Worm (Caenorhabditis elegans): ENCODE data around the gene T28A11.19.

T28A11.19 gene

DNA sequence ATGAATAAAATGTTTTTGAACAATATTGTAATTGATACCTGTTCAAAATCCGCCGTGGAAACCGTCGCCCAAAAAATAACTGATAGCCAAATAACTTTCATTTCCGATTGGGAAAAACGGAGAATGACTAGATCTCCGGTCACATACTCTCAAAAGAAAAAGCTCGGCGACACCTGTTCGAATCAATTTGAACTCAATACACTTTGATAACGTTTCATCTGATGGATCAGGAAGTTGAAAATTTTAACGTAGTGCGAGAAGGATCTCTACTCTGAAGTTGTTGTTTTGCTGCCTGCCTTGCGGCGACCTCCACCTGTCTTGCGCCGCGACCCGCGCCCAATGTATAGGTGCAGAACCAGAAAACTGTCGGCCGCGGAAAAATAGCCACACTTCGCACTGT lies 3.8 kb upstream of the T28A11.19 start, which contains the start of gene T28A11.20:
Gene T28A11.20 (minus strand): TSS at position 101 of the 400 bp plus-strand sequence.
- TF ChIP-seq ceh-83 (GFP tag; optimal IDR thresholded peaks at IDR 0.05) (no peak), elt-3 (tag; optimal IDR thresholded peaks at IDR 0.05) (no peak), unc-62 (GFP tag; optimal IDR thresholded peaks at IDR 0.05) (no peak)

DNA sequence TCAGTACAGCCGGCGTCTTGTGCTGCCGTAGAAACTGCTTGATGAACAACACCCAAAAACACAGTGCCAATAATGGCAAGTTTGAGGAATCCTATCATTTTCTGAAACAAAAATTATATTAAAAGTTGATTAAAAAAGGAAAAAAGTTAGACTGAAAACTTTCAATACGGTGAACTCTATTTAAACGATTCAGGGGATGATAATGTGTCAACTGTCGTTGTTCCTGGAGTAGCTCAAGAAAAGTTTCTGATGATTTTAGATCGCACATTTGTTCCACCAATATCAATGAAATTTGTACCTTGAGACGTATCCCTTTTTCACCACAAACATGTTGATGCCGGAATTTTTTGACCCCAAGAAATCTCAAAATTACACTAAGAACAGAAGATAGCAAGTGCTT lies 1.4 kb downstream of the T28A11.19 start, which contains the start of gene T28A11.18:
Gene T28A11.18 (minus strand): TSS at position 101 of the 400 bp plus-strand sequence.
- TF ChIP-seq lin-32 (GFP tag; optimal IDR thresholded peaks at IDR 0.05), result no peak
- no peak for TF ChIP-seq unc-120 (tag; optimal IDR thresholded peaks at IDR 0.05; ENCODE audit: poor library complexity, severe bottlenecking)
- TF ChIP-seq ham-2 (GFP tag; optimal IDR thresholded peaks at IDR 0.05), result no peak
- TF ChIP-seq tbx-8 (GFP tag; optimal IDR thresholded peaks at IDR 0.05), result no peak
- no peak for TF ChIP-seq elt-3 (tag; optimal IDR thresholded peaks at IDR 0.05)
- no peak for TF ChIP-seq ces-1 (GFP tag; optimal IDR thresholded peaks at IDR 0.05)
- TF ChIP-seq cnd-1 (tag; optimal IDR thresholded peaks at IDR 0.05), result no peak

- TF ChIP-seq nhr-2 (tag; optimal IDR thresholded peaks at IDR 0.05) (no peak), nhr-76 (tag; optimal IDR thresholded peaks at IDR 0.05) (no peak), cnd-1 (tag; optimal IDR thresholded peaks at IDR 0.05) (no peak), drap-1 (GFP tag; optimal IDR thresholded peaks at IDR 0.05) (no peak), ham-2 (GFP tag; optimal IDR thresholded peaks at IDR 0.05) (no peak), ces-1 (GFP tag; optimal IDR thresholded peaks at IDR 0.05) (no peak), lsy-2 (tag; optimal IDR thresholded peaks at IDR 0.05) (no peak), flh-1 (GFP tag; optimal IDR thresholded peaks at IDR 0.05) (no peak), hlh-1 (tag; optimal IDR thresholded peaks at IDR 0.05) (no peak), lin-32 (GFP tag; optimal IDR thresholded peaks at IDR 0.05) (no peak), mab-5 (tag; optimal IDR thresholded peaks at IDR 0.05) (no peak), nhr-237 (tag; optimal IDR thresholded peaks at IDR 0.05) (no peak), nhr-28 (tag; optimal IDR thresholded peaks at IDR 0.05) (no peak), zip-8 (tag; optimal IDR thresholded peaks at IDR 0.05) (no peak), mep-1 (tag; optimal IDR thresholded peaks at IDR 0.05) (no peak)
These were observed 3.1 kb downstream of the T28A11.19 start, which contains the start of gene T28A11.17 for ce11 chrV:3266189-3266588. Gene T28A11.17 (minus strand): TSS chrV:3266289.

DNA sequence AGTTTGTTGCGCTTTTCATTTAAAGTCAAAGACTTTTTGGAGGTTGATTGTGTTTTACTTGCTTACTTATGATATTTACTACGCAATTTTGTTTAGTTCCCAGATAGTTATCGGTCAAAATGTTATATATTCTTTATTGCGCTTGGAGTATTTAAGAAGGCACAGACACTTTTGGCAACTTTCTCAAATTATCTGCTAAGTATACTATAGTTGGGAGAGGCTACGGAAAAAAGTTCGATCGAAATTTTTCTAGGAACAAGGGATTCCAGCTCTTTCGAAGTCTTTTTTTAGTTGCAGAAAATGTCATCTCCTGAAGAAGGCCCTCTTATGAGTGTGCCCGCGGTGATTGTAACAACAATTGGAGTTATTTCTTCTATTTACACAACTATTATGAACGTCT lies 9.2 kb downstream of the T28A11.19 start, which contains the start of gene srbc-5:
Gene srbc-5 (plus strand): TSS at position 301 of the 400 bp plus-strand sequence.
- no peak for TF ChIP-seq zip-8 (tag; optimal IDR thresholded peaks at IDR 0.05)
- no peak for TF ChIP-seq ztf-11 (tag; optimal IDR thresholded peaks at IDR 0.05)
- no peak for TF ChIP-seq nhr-12 (tag; optimal IDR thresholded peaks at IDR 0.05)
- no peak for TF ChIP-seq nhr-2 (tag; optimal IDR thresholded peaks at IDR 0.05)
- no peak for TF ChIP-seq snpc-4 (tag; optimal IDR thresholded peaks at IDR 0.05)
- TF ChIP-seq sem-2 (GFP tag; optimal IDR thresholded peaks at IDR 0.05), result no peak
- no peak for TF ChIP-seq pha-4 (tag; optimal IDR thresholded peaks at IDR 0.05)
- no peak for TF ChIP-seq M03D4.4 (tag; optimal IDR thresholded peaks at IDR 0.05)
- TF ChIP-seq bed-3 (GFP tag; optimal IDR thresholded peaks at IDR 0.05), result no peak
- TF ChIP-seq lin-32 (GFP tag; optimal IDR thresholded peaks at IDR 0.05), result no peak

DNA sequence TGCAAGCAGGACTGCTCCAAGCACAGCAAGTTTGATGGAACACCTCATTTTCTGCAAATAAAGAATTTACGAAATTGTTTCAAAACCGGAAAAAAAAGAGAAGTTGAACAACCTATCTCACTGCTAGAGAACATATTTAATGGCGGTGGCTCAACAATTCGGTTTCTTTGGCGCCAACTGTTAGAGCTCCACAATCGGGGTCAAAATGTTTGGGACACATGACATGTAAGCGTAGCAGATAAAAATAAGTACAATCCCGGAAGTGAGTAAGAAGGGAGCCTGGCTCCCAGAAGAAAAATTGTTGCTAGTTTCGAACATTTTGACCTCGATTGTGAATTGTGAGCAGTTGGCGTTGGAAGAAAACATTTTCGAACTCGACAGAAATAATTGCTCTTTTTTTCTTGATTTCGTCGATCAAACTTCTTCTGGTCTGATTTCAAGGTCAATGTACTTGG lies 10.1 kb downstream of the T28A11.19 start, which contains the start of gene T28A11.16:
Gene T28A11.16 (minus strand): TSS at position 51 of the 455 bp plus-strand sequence.
- TF ChIP-seq tbx-8 (GFP tag; optimal IDR thresholded peaks at IDR 0.05) (no peak), hlh-1 (tag; optimal IDR thresholded peaks at IDR 0.05) (no peak), lin-13 (tag; optimal IDR thresholded peaks at IDR 0.05) (no peak), nhr-12 (tag; optimal IDR thresholded peaks at IDR 0.05) (no peak), mls-2 (tag; optimal IDR thresholded peaks at IDR 0.05) (no peak), unc-62 (GFP tag; optimal IDR thresholded peaks at IDR 0.05) (no peak), drap-1 (GFP tag; optimal IDR thresholded peaks at IDR 0.05) (no peak)

DNA sequence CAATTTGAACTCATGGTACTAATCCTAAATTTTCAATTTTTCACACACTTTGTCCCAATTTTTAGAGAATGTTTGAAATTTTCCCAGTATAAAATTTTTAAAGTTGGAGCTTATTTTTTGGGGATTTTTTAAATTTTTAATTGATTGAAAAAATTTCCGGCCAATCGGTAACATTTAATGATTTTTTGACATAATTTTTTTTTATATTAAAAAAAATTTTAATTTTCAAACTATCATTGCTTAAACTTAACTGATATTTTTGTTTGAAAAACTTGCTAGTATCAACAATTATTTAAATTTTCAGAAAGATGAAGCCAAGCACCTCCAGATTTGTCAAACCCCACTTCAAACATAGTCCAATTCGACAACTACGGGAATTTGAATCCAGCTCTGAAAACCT lies 12.0 kb downstream of the T28A11.19 start, which contains the start of gene T28A11.22:
Gene T28A11.22 (plus strand): TSS at position 301 of the 400 bp plus-strand sequence.
- no peak for TF ChIP-seq nhr-2 (tag; optimal IDR thresholded peaks at IDR 0.05)
- TF ChIP-seq unc-62 (GFP tag; optimal IDR thresholded peaks at IDR 0.05), result no peak
- no peak for TF ChIP-seq drap-1 (GFP tag; optimal IDR thresholded peaks at IDR 0.05)
- TF ChIP-seq ces-1 (GFP tag; optimal IDR thresholded peaks at IDR 0.05), result no peak
- TF ChIP-seq flh-1 (GFP tag; optimal IDR thresholded peaks at IDR 0.05), result no peak
- no peak for TF ChIP-seq hlh-1 (tag; optimal IDR thresholded peaks at IDR 0.05)
- no peak for TF ChIP-seq sem-2 (GFP tag; optimal IDR thresholded peaks at IDR 0.05)
- TF ChIP-seq ceh-43 (GFP tag; optimal IDR thresholded peaks at IDR 0.05), result no peak
- no peak for TF ChIP-seq tbx-8 (GFP tag; optimal IDR thresholded peaks at IDR 0.05)
- no peak for TF ChIP-seq ceh-83 (GFP tag; optimal IDR thresholded peaks at IDR 0.05)
- no peak for TF ChIP-seq snpc-4 (tag; optimal IDR thresholded peaks at IDR 0.05)

All from whole organism, mixed stage, embryonic.